Worm (Caenorhabditis elegans): ENCODE measurements around the gene irld-48.

irld-48 gene

DNA sequence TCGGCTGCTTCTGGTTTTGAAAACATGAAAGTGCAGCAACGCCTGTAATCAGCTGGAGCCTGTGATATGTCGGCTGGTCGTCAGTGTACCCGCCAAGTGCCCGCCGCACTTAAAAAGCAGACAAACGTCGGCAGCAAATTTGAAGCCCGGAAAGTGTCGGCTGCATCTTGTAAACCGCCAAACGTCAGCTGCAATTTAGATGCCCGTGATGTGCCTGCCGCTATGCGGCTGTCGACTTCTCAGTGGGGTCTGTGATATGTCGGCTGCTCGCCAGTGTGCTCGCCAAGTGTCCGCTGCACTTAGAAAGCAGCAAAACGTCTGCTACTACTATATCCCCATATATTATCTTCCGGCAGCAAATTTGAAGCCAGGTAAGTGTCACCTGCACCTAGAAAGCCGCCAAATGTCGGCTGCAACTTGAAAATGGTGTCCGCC lies 31.3 kb downstream of the irld-48 start:
- no peak for TF ChIP-seq pha-4 (tag; optimal IDR thresholded peaks at IDR 0.05)
- TF ChIP-seq rpc-1 (optimal IDR thresholded peaks at IDR 0.05), result no peak
- no peak for TF ChIP-seq rpc-1 (tag; optimal IDR thresholded peaks at IDR 0.05)
- TF ChIP-seq attf-6 (GFP tag; IDR thresholded peaks at IDR 0.05), result no peak
- TF ChIP-seq F52B5.7 (tag; optimal IDR thresholded peaks at IDR 0.05), result peak; percentile 57
- no peak for TF ChIP-seq snpc-4 (GFP tag; optimal IDR thresholded peaks at IDR 0.05)
- TF ChIP-seq snpc-4 (tag; optimal IDR thresholded peaks at IDR 0.05), result peak; percentile 7 to 82 (median 44)
- TF ChIP-seq cebp-1 (GFP tag; IDR thresholded peaks at IDR 0.05), result no peak
- TF ChIP-seq cebp-1 (tag; optimal IDR thresholded peaks at IDR 0.05), result peak; percentile 50
- TF ChIP-seq F57A8.1 (GFP tag; optimal IDR thresholded peaks at IDR 0.05), result peak; percentile 37
- 0 out of 2 replicates have a peak, but pooled peaks have one; percentile 40 for TF ChIP-seq cebp-2 (GFP tag; IDR thresholded peaks at IDR 0.05)
- peak; percentile 37; the same call in 1 of the 2 replicates for TF ChIP-seq F39B2.1 (GFP tag; IDR thresholded peaks at IDR 0.05)
- no peak for TF ChIP-seq hmg-20 (GFP tag; IDR thresholded peaks at IDR 0.05)
- peak; percentile 36 for TF ChIP-seq K12H6.12 (tag; optimal IDR thresholded peaks at IDR 0.05)
- no peak for TF ChIP-seq mxl-1 (tag; optimal IDR thresholded peaks at IDR 0.05)
- TF ChIP-seq ceh-100 (GFP tag; IDR thresholded peaks at IDR 0.05), result no peak
- TF ChIP-seq Y53G8AR.9 (GFP tag; conservative IDR thresholded peaks at IDR 0.05), result no peak
- no peak for TF ChIP-seq K11D2.4 (GFP tag; IDR thresholded peaks at IDR 0.05)
- peak; percentile 59 for TF ChIP-seq chd-7 (tag; optimal IDR thresholded peaks at IDR 0.05)
- TF ChIP-seq somi-1 (GFP tag; optimal IDR thresholded peaks at IDR 0.05), result peak; percentile 33
- no peak for TF ChIP-seq tbp1 (GFP tag; optimal IDR thresholded peaks at IDR 0.05)
- TF ChIP-seq lin-26 (GFP tag; IDR thresholded peaks at IDR 0.05), result peak; percentile 52; the same call in 1 of the 2 replicates
- TF ChIP-seq egrh-3 (GFP tag; IDR thresholded peaks at IDR 0.05), result peak; percentile 39; the same call in 1 of the 2 replicates
- TF ChIP-seq rec-8 (tag; optimal IDR thresholded peaks at IDR 0.05), result no peak
- TF ChIP-seq athp-1 (tag; optimal IDR thresholded peaks at IDR 0.05), result no peak
- TF ChIP-seq sea-2 (GFP tag; IDR thresholded peaks at IDR 0.05), result peak; percentile 21; the same call in 1 of the 2 replicates
- peak; percentile 77 for TF ChIP-seq zfh-2 (GFP tag; conservative IDR thresholded peaks at IDR 0.05)
- 0 out of 2 replicates have a peak, but pooled peaks have one; percentile 41 for TF ChIP-seq dox-1 (GFP tag; IDR thresholded peaks at IDR 0.05)
- peak; percentile 43; the same call in 1 of the 2 replicates for TF ChIP-seq bed-2 (GFP tag; IDR thresholded peaks at IDR 0.05)
- TF ChIP-seq T26A5.8 (tag; optimal IDR thresholded peaks at IDR 0.05), result no peak
- TF ChIP-seq lin-54 (GFP tag; optimal IDR thresholded peaks at IDR 0.05), result peak; percentile 5
- TF ChIP-seq ceh-79 (tag; optimal IDR thresholded peaks at IDR 0.05), result no peak
- no peak for TF ChIP-seq bed-1 (GFP tag; IDR thresholded peaks at IDR 0.05)
- peak; percentile 30; the same call in 1 of the 2 replicates for TF ChIP-seq mcd-1 (GFP tag; IDR thresholded peaks at IDR 0.05)
- TF ChIP-seq ztf-28 (GFP tag; IDR thresholded peaks at IDR 0.05), result 0 out of 2 replicates have a peak, but pooled peaks have one; percentile 30

DNA sequence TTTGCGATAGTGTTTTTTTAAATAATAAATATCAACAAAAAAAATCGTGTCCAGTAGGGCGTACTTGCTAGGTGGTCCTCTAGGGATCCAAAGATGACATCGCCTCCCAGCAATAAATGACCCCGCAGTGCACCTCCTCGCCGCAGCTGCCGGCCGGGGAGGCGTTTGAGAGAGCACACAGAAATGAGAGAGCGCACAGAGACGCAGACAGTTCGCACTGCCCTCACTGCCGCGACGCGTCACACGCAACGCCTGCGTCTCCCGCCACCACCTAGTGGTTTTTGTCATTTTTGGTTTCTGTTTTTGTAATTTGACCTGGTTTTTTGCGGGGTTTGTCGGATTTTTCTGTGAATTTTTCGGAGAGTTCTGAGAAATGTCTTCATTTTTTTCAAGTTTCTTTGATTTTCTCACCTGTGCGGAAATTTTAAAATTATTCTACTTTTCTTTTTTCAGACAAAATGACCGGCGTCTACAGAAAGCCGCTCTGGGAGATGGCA lies 32.0 kb downstream of the irld-48 start, which contains the start of gene lido-7:
lido-7 (plus strand) TSS at position 447 of the 497 bp plus-strand sequence.
- 0 out of 2 replicates have a peak, but pooled peaks have one; percentile 55 for TF ChIP-seq egl-18 (GFP tag; IDR thresholded peaks at IDR 0.05)
- no peak for TF ChIP-seq ztf-25 (GFP tag; IDR thresholded peaks at IDR 0.05)
- TF ChIP-seq nhr-80 (tag; optimal IDR thresholded peaks at IDR 0.05), result peak; percentile 58
- TF ChIP-seq ekl-4 (GFP tag; IDR thresholded peaks at IDR 0.05), result 0 out of 2 replicates have a peak, but pooled peaks have one; percentile 19
- TF ChIP-seq hrde-1 (tag; optimal IDR thresholded peaks at IDR 0.05; ENCODE audit: borderline replicate concordance), result no peak
- no peak for TF ChIP-seq snpc-1.1 (tag; optimal IDR thresholded peaks at IDR 0.05; ENCODE audit: insufficient read depth)
- TF ChIP-seq ceh-58 (GFP tag; IDR thresholded peaks at IDR 0.05), result no peak
- TF ChIP-seq snpc-3.4 (tag; optimal IDR thresholded peaks at IDR 0.05), result no peak
- TF ChIP-seq ceh-27 (GFP tag; optimal IDR thresholded peaks at IDR 0.05), result peak; percentile 63
- TF ChIP-seq K12H6.12 (tag; optimal IDR thresholded peaks at IDR 0.05), result peak; percentile 29
- peak; percentile 27; the same call in 1 of the 2 replicates for TF ChIP-seq cebp-1 (GFP tag; IDR thresholded peaks at IDR 0.05)
- TF ChIP-seq cebp-1 (tag; optimal IDR thresholded peaks at IDR 0.05), result peak; percentile 51
- no peak for TF ChIP-seq F10E7.11 (tag; optimal IDR thresholded peaks at IDR 0.05)
- TF ChIP-seq egl-44 (GFP tag; IDR thresholded peaks at IDR 0.05), result no peak
- no peak for TF ChIP-seq fkh-3 (tag; optimal IDR thresholded peaks at IDR 0.05)
- no peak for TF ChIP-seq ztf-26 (tag; optimal IDR thresholded peaks at IDR 0.05)
- TF ChIP-seq madf-10 (tag; optimal IDR thresholded peaks at IDR 0.05), result peak; percentile 11
- TF ChIP-seq K11D2.4 (GFP tag; IDR thresholded peaks at IDR 0.05), result 0 out of 2 replicates have a peak, but pooled peaks have one; percentile 26
